Fruit fly (Drosophila melanogaster): Measurements from ENCODE around the gene CG14570.
A peak's percentile ranks its signal among the peaks of the same experiment; 100 is the strongest.

CG14570 gene

dm6 chr3L:21679687-21680086 is 50.6 kb downstream of the CG14570 start, which contains the start of the genes Als2 and CG11248 (continued):
- TF ChIP-seq sage (GFP tag; optimal IDR thresholded peaks at IDR 0.05) (no peak), jim (GFP tag; optimal IDR thresholded peaks at IDR 0.05) (no peak), HLH106 (tag; optimal IDR thresholded peaks at IDR 0.05) (peak; percentile 82), OdsH (GFP tag; optimal IDR thresholded peaks at IDR 0.05) (no peak), Hnf4 (GFP tag; optimal IDR thresholded peaks at IDR 0.05) (no peak), tai (GFP tag; optimal IDR thresholded peaks at IDR 0.05) (no peak), dl (GFP tag; optimal IDR thresholded peaks at IDR 0.05; ENCODE audit: insufficient read depth in 1 of 2, partially characterized antibody in 2 of 2) (no peak), Vsx2 (GFP tag; optimal IDR thresholded peaks at IDR 0.05; ENCODE audit: partially characterized antibody) (no peak)
